Fruit fly (Drosophila melanogaster): ENCODE data around the gene CG32277.

CG32277 gene

dm6 chr3L:3192333-3192894 lies 12.8 kb downstream of the CG32277 start, which contains the start of gene CG14965 (continued):
- TF ChIP-seq pan (optimal IDR thresholded peaks at IDR 0.05) (no peak), pan (GFP tag; optimal IDR thresholded peaks at IDR 0.05 in 1 of 2, IDR thresholded peaks at IDR 0.05 in 1 of 2) (no peak), CG6791 (GFP tag; IDR thresholded peaks at IDR 0.05; ENCODE audit: partially characterized antibody) (peak; percentile 86), ftz-f1 (GFP tag; optimal IDR thresholded peaks at IDR 0.05) (no peak), bowl (GFP tag; IDR thresholded peaks at IDR 0.05) (no peak), BEAF-32 (GFP tag; optimal IDR thresholded peaks at IDR 0.05) (peak; percentile 95), CG8478 (optimal IDR thresholded peaks at IDR 0.05) (no peak), pfk (GFP tag; optimal IDR thresholded peaks at IDR 0.05) (no peak), CG17829 (tag; optimal IDR thresholded peaks at IDR 0.05) (no peak), Taf1 (GFP tag; IDR thresholded peaks at IDR 0.05) (no peak), ap (GFP tag; IDR thresholded peaks at IDR 0.05) (no peak), CG18599 (GFP tag; optimal IDR thresholded peaks at IDR 0.05) (no peak), Awh (GFP tag; IDR thresholded peaks at IDR 0.05) (no peak), CG17568 (GFP tag; optimal IDR thresholded peaks at IDR 0.05) (no peak), Aef1 (GFP tag; IDR thresholded peaks at IDR 0.05) (no peak), CHES-1-like (GFP tag; optimal IDR thresholded peaks at IDR 0.05) (no peak), pho (GFP tag; optimal IDR thresholded peaks at IDR 0.05) (no peak), jigr1 (GFP tag; IDR thresholded peaks at IDR 0.05) (no peak), Hr39 (optimal IDR thresholded peaks at IDR 0.05) (no peak), CG32532 (GFP tag; IDR thresholded peaks at IDR 0.05) (no peak), H2.0 (GFP tag; IDR thresholded peaks at IDR 0.05) (no peak), maf-S (GFP tag; optimal IDR thresholded peaks at IDR 0.05) (no peak), CG17359 (tag; optimal IDR thresholded peaks at IDR 0.05) (no peak), CG10431 (GFP tag; optimal IDR thresholded peaks at IDR 0.05) (no peak), CG9797 (GFP tag; optimal IDR thresholded peaks at IDR 0.05) (no peak), CG11723 (GFP tag; optimal IDR thresholded peaks at IDR 0.05) (no peak), jing (GFP tag; optimal IDR thresholded peaks at IDR 0.05) (no peak), dmrt11E (tag; optimal IDR thresholded peaks at IDR 0.05) (no peak), phol (tag; optimal IDR thresholded peaks at IDR 0.05) (no peak), CG10654 (GFP tag; optimal IDR thresholded peaks at IDR 0.05) (no peak), CG3847 (GFP tag; IDR thresholded peaks at IDR 0.05) (no peak), CG12071 (GFP tag; optimal IDR thresholded peaks at IDR 0.05) (no peak), CG4617 (GFP tag; optimal IDR thresholded peaks at IDR 0.05; ENCODE audit: borderline replicate concordance) (no peak), pnt (GFP tag; optimal IDR thresholded peaks at IDR 0.05) (no peak), CG16863 (GFP tag; optimal IDR thresholded peaks at IDR 0.05) (no peak), Adf1 (GFP tag; IDR thresholded peaks at IDR 0.05) (no peak), gro (GFP tag; optimal IDR thresholded peaks at IDR 0.05) (no peak), dysf (GFP tag; IDR thresholded peaks at IDR 0.05) (no peak), CG43689 (GFP tag; IDR thresholded peaks at IDR 0.05) (no peak), bbx (GFP tag; IDR thresholded peaks at IDR 0.05; ENCODE audit: partially characterized antibody) (peak; percentile 79), mld (GFP tag; IDR thresholded peaks at IDR 0.05; ENCODE audit: partially characterized antibody) (peak; percentile 75; the same call in 2 of the 3 replicates), Med (GFP tag) (peak; percentile 2), vnd (GFP tag; IDR thresholded peaks at IDR 0.05; ENCODE audit: partially characterized antibody) (peak; percentile 87), bsh (GFP tag; optimal IDR thresholded peaks at IDR 0.05) (no peak), Hr78 (GFP tag; optimal IDR thresholded peaks at IDR 0.05) (no peak), Ptx1 (GFP tag; IDR thresholded peaks at IDR 0.05) (no peak), CG6813 (GFP tag; optimal IDR thresholded peaks at IDR 0.05) (no peak), CG3281 (GFP tag; optimal IDR thresholded peaks at IDR 0.05) (no peak), CG13123 (GFP tag; optimal IDR thresholded peaks at IDR 0.05) (no peak), Doc2 (GFP tag; IDR thresholded peaks at IDR 0.05) (no peak), sd (tag; optimal IDR thresholded peaks at IDR 0.05) (no peak)

All from whole organism, embryonic.